Fruit fly (Drosophila melanogaster) whole organism, pupa: ENCODE data around the gene CG5167.

Experiments
- CG10348 ChIP-seq: fragments of 200-800 bp; sonication (Bioruptor generic); IDR thresholded peaks from 2 replicates; pipeline ENCODE4 v1.3.6; 2022; ENCODE audit warnings: missing biosample characterization, missing genetic modification characterization
- CG12605 ChIP-seq: fragments of 200-800 bp; sonication (Bioruptor generic); IDR thresholded peaks from 2 replicates; pipeline ENCODE4 v1.3.6; 2022; ENCODE audit warnings: missing biosample characterization, missing genetic modification characterization
- CG13204 ChIP-seq: fragments of 200-800 bp; sonication (Bioruptor generic); optimal IDR thresholded peaks from 2 replicates; lab custom pipeline; 2018; ENCODE audit warnings: missing biosample characterization, mild to moderate bottlenecking, missing genetic modification characterization, moderate library complexity
- CG14655 ChIP-seq: fragments of 200-800 bp; sonication (Bioruptor generic); optimal IDR thresholded peaks from 3 replicates; lab custom pipeline; 2017; ENCODE audit warnings: mild to moderate bottlenecking, missing biosample characterization, missing genetic modification reagents, missing genetic modification characterization
- CG15710 ChIP-seq: fragments of 200-800 bp; sonication (Bioruptor generic); optimal IDR thresholded peaks from 2 replicates; lab custom pipeline; 2018; ENCODE audit warnings: missing biosample characterization, mild to moderate bottlenecking, missing genetic modification characterization, moderate library complexity
- CG17806 ChIP-seq: fragments of 200-800 bp; sonication (Bioruptor generic); optimal IDR thresholded peaks from 2 replicates; lab custom pipeline; 2018; ENCODE audit warnings: missing biosample characterization, mild to moderate bottlenecking, missing genetic modification characterization, moderate library complexity
- CG32121 ChIP-seq: fragments of 200-800 bp; sonication (Bioruptor generic); IDR thresholded peaks from 2 replicates; pipeline ENCODE4 v1.3.6; 2022; ENCODE audit warnings: missing biosample characterization, missing genetic modification characterization
- CG34367 ChIP-seq: fragments of 200-800 bp; sonication (Bioruptor generic); optimal IDR thresholded peaks from 2 replicates; lab custom pipeline; 2018; ENCODE audit warnings: missing biosample characterization, mild to moderate bottlenecking, missing genetic modification characterization
- CG4496 ChIP-seq: fragments of 200-800 bp; sonication (Bioruptor generic); IDR thresholded peaks from 3 replicates; pipeline ENCODE4 v1.3.6; 2022; ENCODE audit warnings: missing biosample characterization, missing genetic modification characterization
- CG8159 ChIP-seq: fragments of 200-800 bp; sonication (Bioruptor generic); optimal IDR thresholded peaks from 3 replicates; lab custom pipeline; 2018; ENCODE audit warnings: missing biosample characterization, mild to moderate bottlenecking, missing genetic modification characterization, moderate library complexity
- CG8301 ChIP-seq: fragments of 200-800 bp; sonication (Bioruptor generic); optimal IDR thresholded peaks from 2 replicates; lab custom pipeline; 2018; ENCODE audit warnings: missing biosample characterization, mild to moderate bottlenecking, missing genetic modification characterization
- CG9948 ChIP-seq: fragments of 200-800 bp; sonication (Bioruptor generic); optimal IDR thresholded peaks from 2 replicates; lab custom pipeline; 2018; ENCODE audit warnings: missing biosample characterization, mild to moderate bottlenecking, missing genetic modification characterization, moderate library complexity
- D1 ChIP-seq: fragments of 200-800 bp; sonication (Bioruptor generic); optimal IDR thresholded peaks from 2 replicates; lab custom pipeline; 2018; ENCODE audit warnings: missing biosample characterization, mild to moderate bottlenecking, missing genetic modification characterization, moderate library complexity
- EcR ChIP-seq: fragments of 200-800 bp; sonication (Bioruptor generic); optimal IDR thresholded peaks from 3 replicates; lab custom pipeline; 2019; ENCODE audit warnings: missing biosample characterization, missing genetic modification characterization, mild to moderate bottlenecking, moderate library complexity, missing genetic modification reagents
- Ets98B ChIP-seq: fragments of 200-800 bp; sonication (Bioruptor generic); IDR thresholded peaks from 2 replicates; pipeline ENCODE4 v1.3.6; 2022; ENCODE audit warnings: missing biosample characterization, missing genetic modification characterization
- Pif1A ChIP-seq: fragments of 200-800 bp; sonication (Bioruptor generic); optimal IDR thresholded peaks from 3 replicates; lab custom pipeline; 2016; ENCODE audit warnings: missing biosample characterization, missing genetic modification characterization
- Pif1B ChIP-seq: fragments of 200-800 bp; sonication (Bioruptor generic); optimal IDR thresholded peaks from 3 replicates; lab custom pipeline; 2016; ENCODE audit warnings: missing biosample characterization, missing genetic modification characterization
- Snoo ChIP-seq: fragments of 200-800 bp; sonication (Bioruptor generic); optimal IDR thresholded peaks from 3 replicates; lab custom pipeline; 2017; ENCODE audit warnings: missing biosample characterization, mild to moderate bottlenecking, missing genetic modification characterization, inconsistent platforms
- fd96Ca ChIP-seq: fragments of 200-800 bp; sonication (Bioruptor generic); IDR thresholded peaks from 3 replicates; pipeline ENCODE4 v1.3.6; 2022; ENCODE audit warnings: missing biosample characterization, missing genetic modification characterization
- gl ChIP-seq: fragments of 200-800 bp; sonication (Bioruptor generic); optimal IDR thresholded peaks from 2 replicates; lab custom pipeline; 2018; ENCODE audit warnings: missing biosample characterization, mild to moderate bottlenecking, missing genetic modification characterization
- rn ChIP-seq: fragments of 200-800 bp; sonication (Bioruptor generic); IDR thresholded peaks from 2 replicates; pipeline ENCODE4 v1.3.6; 2022; ENCODE audit warnings: missing biosample characterization, missing genetic modification characterization

Gene CG5167

DNA sequence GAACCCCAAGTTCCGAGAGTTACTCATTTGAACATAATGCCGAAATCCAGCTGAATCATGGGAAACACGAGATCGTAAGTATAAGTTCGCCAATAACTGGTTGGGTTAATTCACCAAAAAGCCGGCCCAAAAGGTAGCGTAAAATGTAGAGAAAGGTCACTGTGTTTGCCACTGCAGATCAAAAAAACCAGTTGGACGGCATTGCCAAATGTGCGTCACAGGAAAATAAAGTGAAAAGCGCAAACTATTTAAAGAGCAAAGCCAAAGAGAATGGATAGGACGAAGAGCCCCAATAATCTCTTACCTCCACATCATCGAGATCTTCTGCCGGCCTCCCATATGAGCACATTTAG, 35.7 kb upstream of the CG5167 start:
- TF ChIP-seq Snoo (tag; lab: Kevin White, UChicago), result no peak
- peak; percentile 10; the same call in 1 of the 2 replicates for TF ChIP-seq CG12605
- peak; percentile 84 for TF ChIP-seq EcR (GFP tag; lab: Kevin White, UChicago)

DNA sequence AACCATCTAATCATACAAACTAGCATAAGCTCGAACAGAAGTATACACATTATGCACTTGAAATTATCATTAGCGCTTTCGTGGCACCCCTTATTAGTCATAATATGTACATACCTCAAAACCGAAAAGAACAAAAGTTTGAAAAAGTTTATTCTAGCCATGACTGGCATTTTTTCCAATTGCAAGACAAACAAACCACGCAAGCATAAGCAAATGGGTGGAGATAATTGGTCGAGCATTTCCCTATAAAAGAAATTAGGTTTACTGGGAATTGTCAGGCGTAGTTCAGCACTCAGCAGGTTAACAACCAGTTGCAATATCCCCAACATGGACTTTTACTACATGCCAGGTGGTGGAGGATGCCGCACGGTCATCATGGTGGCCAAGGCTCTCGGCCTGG, 34.7 kb upstream of the CG5167 start, which contains the start of gene GstD2:
TSS of gene GstD2 (plus strand) at position 301 of the 400 bp plus-strand sequence.
- TF ChIP-seq fd96Ca (GFP tag; lab: Robert Waterston, UW), result no peak
- no peak for TF ChIP-seq D1 (tag; lab: Kevin White, UChicago)
- no peak for TF ChIP-seq rn (GFP tag; lab: Robert Waterston, UW)
- TF ChIP-seq CG17806, result no peak
- TF ChIP-seq CG14655 (GFP tag; lab: Kevin White, UChicago), result no peak
- no peak for TF ChIP-seq Ets98B (GFP tag; lab: Robert Waterston, UW)
- no peak for TF ChIP-seq CG32121 (GFP tag; lab: Robert Waterston, UW)
- TF ChIP-seq Snoo (tag; lab: Kevin White, UChicago), result no peak
- TF ChIP-seq CG9948 (tag; lab: Kevin White, UChicago), result no peak
- no peak for TF ChIP-seq CG4496 (GFP tag; lab: Robert Waterston, UW)
- TF ChIP-seq CG15710 (tag; lab: Kevin White, UChicago), result no peak
- no peak for TF ChIP-seq CG13204 (GFP tag; lab: Kevin White, UChicago)
- no peak for TF ChIP-seq CG10348 (GFP tag; lab: Robert Waterston, UW)
- no peak for TF ChIP-seq Pif1B (GFP tag; lab: Kevin White, UChicago)
- TF ChIP-seq CG8301 (tag; lab: Kevin White, UChicago), result no peak
- no peak for TF ChIP-seq Pif1A (GFP tag; lab: Kevin White, UChicago)
- no peak for TF ChIP-seq CG8159 (tag; lab: Kevin White, UChicago)
- TF ChIP-seq CG12605, result no peak
- no peak for TF ChIP-seq CG34367 (tag; lab: Kevin White, UChicago)

DNA sequence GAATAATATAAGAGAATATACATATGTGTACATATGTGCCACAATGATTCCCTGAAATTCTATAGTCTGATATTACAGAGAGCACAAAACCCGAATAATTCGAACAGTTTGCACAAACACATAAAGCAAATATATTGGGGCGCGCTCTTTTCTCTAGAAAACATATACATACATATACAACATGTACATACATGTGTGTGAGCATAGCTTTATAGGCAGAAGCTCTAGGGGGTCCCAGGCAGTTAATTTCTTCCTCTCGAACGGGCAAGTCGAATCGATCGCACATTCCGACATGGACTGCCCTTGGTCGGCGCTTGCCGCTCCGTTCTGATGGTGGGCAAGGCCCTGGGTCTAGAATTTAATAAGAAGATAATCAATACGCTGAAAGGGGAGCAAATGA, 33.5 kb upstream of the CG5167 start, which contains the start of gene GstD3:
TSS of gene GstD3 (plus strand) at position 269 of the 400 bp plus-strand sequence.
- TF ChIP-seq CG14655 (GFP tag; lab: Kevin White, UChicago) (no peak), CG8301 (tag; lab: Kevin White, UChicago) (no peak), CG4496 (GFP tag; lab: Robert Waterston, UW) (no peak), Ets98B (GFP tag; lab: Robert Waterston, UW) (no peak), EcR (GFP tag; lab: Kevin White, UChicago) (peak; percentile 25), Pif1B (GFP tag; lab: Kevin White, UChicago) (no peak)

DNA sequence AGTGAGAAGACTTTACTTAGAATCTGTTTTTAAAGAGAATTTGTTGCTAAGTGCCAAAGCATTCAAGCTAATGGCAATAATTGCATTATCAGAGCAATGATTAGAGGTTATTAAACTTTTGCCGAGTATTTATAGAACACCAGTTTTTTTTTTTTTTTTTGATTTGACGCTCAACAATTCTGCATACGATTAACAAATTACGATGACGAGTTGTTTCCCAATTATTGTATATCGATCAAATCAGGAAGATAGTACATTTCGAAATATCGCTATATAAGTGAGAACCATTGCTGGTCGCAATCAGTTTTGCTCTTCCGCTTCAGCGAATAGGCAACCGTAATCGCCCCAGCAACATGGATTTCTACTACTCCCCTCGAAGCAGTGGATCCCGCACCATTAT, 32.5 kb upstream of the CG5167 start, which contains the start of gene GstD4:
TSS of gene GstD4 (plus strand) at position 301 of the 400 bp plus-strand sequence.
- no peak for TF ChIP-seq CG9948 (tag; lab: Kevin White, UChicago)
- TF ChIP-seq CG12605, result no peak
- TF ChIP-seq CG8301 (tag; lab: Kevin White, UChicago), result no peak
- TF ChIP-seq EcR (GFP tag; lab: Kevin White, UChicago), result peak; percentile 21
- TF ChIP-seq Pif1B (GFP tag; lab: Kevin White, UChicago), result no peak
- no peak for TF ChIP-seq CG4496 (GFP tag; lab: Robert Waterston, UW)

DNA sequence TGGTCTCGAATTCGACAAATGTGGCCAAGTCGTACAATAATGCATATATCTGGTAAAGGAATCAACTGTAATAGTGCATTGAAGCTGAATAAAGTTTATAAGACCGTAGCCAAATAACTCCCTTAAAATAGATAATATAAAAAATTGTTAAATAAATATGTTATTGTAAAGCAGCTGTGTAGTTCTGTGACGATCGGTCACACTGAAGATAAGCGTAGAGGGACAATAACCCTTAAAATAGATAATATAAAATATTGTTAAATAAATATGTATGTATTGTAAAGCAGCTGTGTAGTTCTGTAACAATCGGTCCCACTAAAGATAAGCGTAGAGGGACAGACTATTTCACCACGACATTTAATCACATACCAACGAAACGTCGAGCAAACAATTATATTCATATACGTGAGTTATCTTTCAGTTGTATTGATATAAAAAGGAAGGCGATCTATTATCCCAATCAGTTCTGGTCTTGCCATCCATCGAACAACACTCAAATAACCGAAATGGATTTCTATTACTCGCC, 31.0 kb upstream of the CG5167 start, which contains the start of gene GstD5:
TSS of gene GstD5 (plus strand) at position 476 of the 526 bp plus-strand sequence.
- no peak for TF ChIP-seq CG13204 (GFP tag; lab: Kevin White, UChicago)
- TF ChIP-seq CG8159 (tag; lab: Kevin White, UChicago), result no peak
- no peak for TF ChIP-seq CG14655 (GFP tag; lab: Kevin White, UChicago)
- TF ChIP-seq EcR (GFP tag; lab: Kevin White, UChicago), result peak; percentile 76

DNA sequence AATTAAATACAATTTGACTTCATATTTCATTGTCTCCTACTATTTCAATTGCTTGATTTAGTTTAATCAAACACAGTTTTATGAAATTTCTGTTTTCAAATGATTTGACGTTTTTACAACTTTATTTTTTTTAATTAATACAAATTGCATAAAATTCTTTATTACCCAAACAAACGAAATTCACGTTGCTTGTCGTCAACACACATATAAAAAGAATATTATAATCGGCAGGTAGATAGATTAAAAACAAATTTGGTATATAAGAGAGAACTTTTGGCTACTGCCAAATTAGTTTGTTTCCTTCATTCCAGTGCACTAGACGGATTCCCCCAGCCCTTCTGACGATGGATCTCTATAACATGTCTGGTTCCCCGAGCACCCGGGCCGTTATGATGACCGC, 29.5 kb upstream of the CG5167 start, which contains the start of gene GstD6:
TSS of gene GstD6 (plus strand) at position 301 of the 400 bp plus-strand sequence.
- TF ChIP-seq Pif1A (GFP tag; lab: Kevin White, UChicago) (no peak), CG8159 (tag; lab: Kevin White, UChicago) (no peak), D1 (tag; lab: Kevin White, UChicago) (no peak), CG14655 (GFP tag; lab: Kevin White, UChicago) (no peak), CG34367 (tag; lab: Kevin White, UChicago) (no peak), CG10348 (GFP tag; lab: Robert Waterston, UW) (no peak), CG32121 (GFP tag; lab: Robert Waterston, UW) (no peak), Ets98B (GFP tag; lab: Robert Waterston, UW) (no peak), CG9948 (tag; lab: Kevin White, UChicago) (no peak), CG12605 (no peak), Pif1B (GFP tag; lab: Kevin White, UChicago) (no peak), gl (tag; lab: Kevin White, UChicago) (no peak), rn (GFP tag; lab: Robert Waterston, UW) (no peak), Snoo (tag; lab: Kevin White, UChicago) (no peak)
